Worm (Caenorhabditis elegans): Measurements from ENCODE around the gene npp-16.
A peak's percentile ranks its signal among the peaks of the same experiment; 100 is the strongest.

The npp-16 gene

ce11 chrIII:11915666-11916065 is at the start of gene npp-16, which contains the start of gene ndab-1:
TSS of gene npp-16 (plus strand) at chrIII:11915928.
TSS of gene ndab-1 (minus strand) at chrIII:11915712.
- TF ChIP-seq flt-1 (GFP tag; IDR thresholded peaks at IDR 0.05) (0 out of 2 replicates have a peak, but pooled peaks have one; percentile 3), pes-1 (GFP tag; IDR thresholded peaks at IDR 0.05) (0 out of 2 replicates have a peak, but pooled peaks have one; percentile 16), hnd-1 (tag; optimal IDR thresholded peaks at IDR 0.05) (no peak), F13C5.2 (tag; optimal IDR thresholded peaks at IDR 0.05) (peak; percentile 48)

ce11 chrIII:11866127-11866526 is 49.6 kb upstream of the npp-16 start:
- TF ChIP-seq B0310.2 (tag; optimal IDR thresholded peaks at IDR 0.05) = no peak
- no peak for TF ChIP-seq flt-1 (GFP tag; IDR thresholded peaks at IDR 0.05)
- TF ChIP-seq ama-1 (optimal IDR thresholded peaks at IDR 0.05) = no peak
- no peak for TF ChIP-seq F13C5.2 (tag; optimal IDR thresholded peaks at IDR 0.05)
- TF ChIP-seq ets-7 (tag; optimal IDR thresholded peaks at IDR 0.05) = no peak
- TF ChIP-seq hnd-1 (tag; optimal IDR thresholded peaks at IDR 0.05) = no peak

- TF ChIP-seq ama-1 (optimal IDR thresholded peaks at IDR 0.05) (no peak), B0310.2 (tag; optimal IDR thresholded peaks at IDR 0.05) (no peak), sea-1 (GFP tag; conservative IDR thresholded peaks at IDR 0.05) (no peak), hmbx-1 (tag; optimal IDR thresholded peaks at IDR 0.05) (no peak), aly-1 (tag; optimal IDR thresholded peaks at IDR 0.05) (no peak), pes-1 (GFP tag; IDR thresholded peaks at IDR 0.05) (no peak), hnd-1 (tag; optimal IDR thresholded peaks at IDR 0.05) (no peak), flt-1 (GFP tag; IDR thresholded peaks at IDR 0.05) (no peak), ceh-36 (tag; optimal IDR thresholded peaks at IDR 0.05) (no peak), scrt-1 (GFP tag; IDR thresholded peaks at IDR 0.05) (no peak), hmg-4 (GFP tag; optimal IDR thresholded peaks at IDR 0.05) (no peak), F13C5.2 (tag; optimal IDR thresholded peaks at IDR 0.05) (no peak), ets-7 (tag; optimal IDR thresholded peaks at IDR 0.05) (no peak)
Observed at ce11 chrIII:11869231-11869912, 46.4 kb upstream of the npp-16 start, which contains the start of gene taf-12. TSS of gene taf-12 (minus strand) at chrIII:11869281.

ce11 chrIII:11870009-11870408 is 45.7 kb upstream of the npp-16 start:
- TF ChIP-seq tbx-37 (GFP tag; conservative IDR thresholded peaks at IDR 0.05) = peak; percentile 51
- TF ChIP-seq pes-1 (GFP tag; IDR thresholded peaks at IDR 0.05) = peak; percentile 43; the same call in 1 of the 2 replicates
- TF ChIP-seq F13C5.2 (tag; optimal IDR thresholded peaks at IDR 0.05) = peak; percentile 55
- TF ChIP-seq tra-4 (tag; optimal IDR thresholded peaks at IDR 0.05) = no peak
- TF ChIP-seq hmg-4 (GFP tag; optimal IDR thresholded peaks at IDR 0.05) = peak; percentile 72

- no peak for TF ChIP-seq ceh-36 (tag; optimal IDR thresholded peaks at IDR 0.05)
- no peak for TF ChIP-seq tbx-37 (GFP tag; conservative IDR thresholded peaks at IDR 0.05)
- no peak for TF ChIP-seq ets-7 (tag; optimal IDR thresholded peaks at IDR 0.05)
- no peak for TF ChIP-seq tra-4 (tag; optimal IDR thresholded peaks at IDR 0.05)
- no peak for TF ChIP-seq hmbx-1 (tag; optimal IDR thresholded peaks at IDR 0.05)
- TF ChIP-seq aly-1 (tag; optimal IDR thresholded peaks at IDR 0.05) = no peak
- no peak for TF ChIP-seq ceh-13 (GFP tag; optimal IDR thresholded peaks at IDR 0.05)
- TF ChIP-seq scrt-1 (GFP tag; IDR thresholded peaks at IDR 0.05) = no peak
- TF ChIP-seq F13C5.2 (tag; optimal IDR thresholded peaks at IDR 0.05) = no peak
- TF ChIP-seq flt-1 (GFP tag; IDR thresholded peaks at IDR 0.05) = no peak
- no peak for TF ChIP-seq sea-1 (GFP tag; conservative IDR thresholded peaks at IDR 0.05)
- TF ChIP-seq ama-1 (optimal IDR thresholded peaks at IDR 0.05) = no peak
- no peak for TF ChIP-seq hnd-1 (tag; optimal IDR thresholded peaks at IDR 0.05)
- no peak for TF ChIP-seq tbx-11 (GFP tag; IDR thresholded peaks at IDR 0.05)
- TF ChIP-seq hmg-4 (GFP tag; optimal IDR thresholded peaks at IDR 0.05) = no peak
- TF ChIP-seq B0310.2 (tag; optimal IDR thresholded peaks at IDR 0.05) = no peak
- no peak for TF ChIP-seq pes-1 (GFP tag; IDR thresholded peaks at IDR 0.05)
Observed at ce11 chrIII:11871617-11872016, 44.1 kb upstream of the npp-16 start.

ce11 chrIII:11874242-11874641 is 41.5 kb upstream of the npp-16 start:
- TF ChIP-seq F13C5.2 (tag; optimal IDR thresholded peaks at IDR 0.05) (no peak), scrt-1 (GFP tag; IDR thresholded peaks at IDR 0.05) (no peak), tra-4 (tag; optimal IDR thresholded peaks at IDR 0.05) (no peak), ceh-36 (tag; optimal IDR thresholded peaks at IDR 0.05) (no peak), flt-1 (GFP tag; IDR thresholded peaks at IDR 0.05) (no peak), ama-1 (optimal IDR thresholded peaks at IDR 0.05) (no peak), sea-1 (GFP tag; conservative IDR thresholded peaks at IDR 0.05) (no peak), ceh-13 (GFP tag; optimal IDR thresholded peaks at IDR 0.05) (no peak), hnd-1 (tag; optimal IDR thresholded peaks at IDR 0.05) (no peak)

ce11 chrIII:11876130-11876529 is 39.6 kb upstream of the npp-16 start:
- TF ChIP-seq flt-1 (GFP tag; IDR thresholded peaks at IDR 0.05) = no peak
- TF ChIP-seq tbx-11 (GFP tag; IDR thresholded peaks at IDR 0.05) = no peak
- no peak for TF ChIP-seq sea-1 (GFP tag; conservative IDR thresholded peaks at IDR 0.05)
- no peak for TF ChIP-seq ama-1 (optimal IDR thresholded peaks at IDR 0.05)
- TF ChIP-seq ceh-13 (GFP tag; optimal IDR thresholded peaks at IDR 0.05) = no peak
- TF ChIP-seq hnd-1 (tag; optimal IDR thresholded peaks at IDR 0.05) = no peak
- no peak for TF ChIP-seq hmbx-1 (tag; optimal IDR thresholded peaks at IDR 0.05)
- TF ChIP-seq tra-4 (tag; optimal IDR thresholded peaks at IDR 0.05) = no peak
- no peak for TF ChIP-seq aly-1 (tag; optimal IDR thresholded peaks at IDR 0.05)
- no peak for TF ChIP-seq scrt-1 (GFP tag; IDR thresholded peaks at IDR 0.05)
- TF ChIP-seq F13C5.2 (tag; optimal IDR thresholded peaks at IDR 0.05) = no peak

ce11 chrIII:11878751-11879150 is 37.0 kb upstream of the npp-16 start, which contains the start of gene Y56A3A.6:
TSS of gene Y56A3A.6 (minus strand) at chrIII:11878803.
- TF ChIP-seq ceh-13 (GFP tag; optimal IDR thresholded peaks at IDR 0.05) (no peak), hmg-4 (GFP tag; optimal IDR thresholded peaks at IDR 0.05) (no peak), ceh-36 (tag; optimal IDR thresholded peaks at IDR 0.05) (no peak), aly-1 (tag; optimal IDR thresholded peaks at IDR 0.05) (no peak), B0310.2 (tag; optimal IDR thresholded peaks at IDR 0.05) (no peak), tbx-37 (GFP tag; conservative IDR thresholded peaks at IDR 0.05) (no peak), sea-1 (GFP tag; conservative IDR thresholded peaks at IDR 0.05) (no peak), F13C5.2 (tag; optimal IDR thresholded peaks at IDR 0.05) (no peak), hnd-1 (tag; optimal IDR thresholded peaks at IDR 0.05) (no peak), pes-1 (GFP tag; IDR thresholded peaks at IDR 0.05) (no peak), flt-1 (GFP tag; IDR thresholded peaks at IDR 0.05) (no peak), hmbx-1 (tag; optimal IDR thresholded peaks at IDR 0.05) (no peak), ama-1 (optimal IDR thresholded peaks at IDR 0.05) (no peak), ets-7 (tag; optimal IDR thresholded peaks at IDR 0.05) (no peak), tra-4 (tag; optimal IDR thresholded peaks at IDR 0.05) (no peak), scrt-1 (GFP tag; IDR thresholded peaks at IDR 0.05) (no peak)
